Worm (Caenorhabditis elegans) whole organism, L2 larva: Measurements from ENCODE around the gene chil-21.

Experiments used
- lin-11 ChIP-seq: fragments of 150-350 bp; sonication (generic microtip); optimal IDR thresholded peaks from 2 replicates; lab custom pipeline; 2014; ENCODE audit warnings: missing biosample characterization, missing genetic modification characterization, inconsistent platforms, mixed read lengths
- lin-39 ChIP-seq: fragments of 150-350 bp; optimal IDR thresholded peaks from 2 replicates; lab custom pipeline; 2014; ENCODE audit warnings: missing biosample characterization, missing genetic modification reagents, missing genetic modification characterization
- snpc-4 ChIP-seq: fragments of 150-350 bp; optimal IDR thresholded peaks from 2 replicates; lab custom pipeline; 2014; ENCODE audit warnings: missing biosample characterization, missing genetic modification characterization
- unc-39 ChIP-seq: fragments of 150-350 bp; optimal IDR thresholded peaks from 2 replicates; lab custom pipeline; 2014; ENCODE audit warnings: missing biosample characterization, missing genetic modification characterization

DNA sequence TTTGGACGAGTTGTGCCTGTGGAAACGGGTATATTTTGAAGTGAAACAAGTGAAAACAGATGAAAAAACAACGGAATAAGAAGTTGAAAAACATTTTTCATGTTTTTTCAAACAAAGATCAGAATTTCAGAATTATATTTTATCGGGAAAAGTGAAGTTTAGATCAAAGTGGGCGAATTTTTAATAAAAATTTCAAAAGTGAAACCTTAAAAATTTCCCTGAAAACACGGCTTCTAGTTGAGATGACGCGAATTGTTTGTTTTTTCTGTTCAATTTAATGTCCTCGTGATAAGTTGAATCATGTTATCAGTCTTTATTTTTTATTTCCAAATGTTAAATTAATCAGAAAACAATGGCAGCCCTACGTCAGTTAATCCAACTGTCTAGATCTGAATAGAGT, 45.4 kb upstream of the chil-21 start, which contains the start of gene gcy-3:
- no peak for TF ChIP-seq snpc-4 (tag; lab: Kevin White, UChicago)
- TF ChIP-seq lin-39 (tag; lab: Kevin White, UChicago), result no peak
- TF ChIP-seq lin-11, result no peak
- TF ChIP-seq unc-39 (tag; lab: Kevin White, UChicago), result no peak
